Worm (Caenorhabditis elegans) whole organism, L3 larva: ENCODE results near the gene rpn-7.
A peak's percentile ranks its signal among the peaks of the same experiment; 100 is the strongest.

ENCODE experiments used
- R02D3.7 ChIP-seq: fragments of 150-350 bp; optimal IDR thresholded peaks from 2 replicates; lab custom pipeline; 2014; ENCODE audit warnings: missing biosample characterization, missing genetic modification characterization
- aly-2 ChIP-seq: fragments of 150-350 bp; optimal IDR thresholded peaks from 2 replicates; lab custom pipeline; 2014; ENCODE audit warnings: missing biosample characterization, missing genetic modification characterization
- ama-1 ChIP-seq: fragments of 150-350 bp; optimal IDR thresholded peaks from 2 replicates; lab custom pipeline; 2018
- ceh-16 ChIP-seq: sonication (generic microtip); optimal IDR thresholded peaks from 2 replicates; lab custom pipeline; 2017; ENCODE audit warnings: missing biosample characterization, missing genetic modification characterization
- ceh-28 ChIP-seq: fragments of 150-350 bp; optimal IDR thresholded peaks from 2 replicates; lab custom pipeline; 2014; ENCODE audit warnings: missing biosample characterization, missing genetic modification reagents, missing genetic modification characterization
- ceh-9 ChIP-seq: sonication (generic microtip); optimal IDR thresholded peaks from 2 replicates; lab custom pipeline; 2018; ENCODE audit warnings: missing biosample characterization, missing genetic modification characterization
- egl-5 ChIP-seq: fragments of 150-350 bp; optimal IDR thresholded peaks from 2 replicates; lab custom pipeline; 2017; ENCODE audit warnings: missing biosample characterization, missing genetic modification reagents, missing genetic modification characterization, inconsistent platforms
- elt-1 ChIP-seq: fragments of 150-350 bp; optimal IDR thresholded peaks from 2 replicates; lab custom pipeline; 2014; ENCODE audit warnings: missing biosample characterization, missing genetic modification characterization
- elt-2 ChIP-seq: sonication (generic microtip); optimal IDR thresholded peaks from 2 replicates; lab custom pipeline; 2016; ENCODE audit warnings: missing genetic modification reagents, mild to moderate bottlenecking, missing genetic modification characterization, missing compliant biosample characterization
- elt-3 ChIP-seq, 3 experiments: fragments of 150-350 bp in 1 of 3; sonication (generic microtip) in 2 of 3; optimal IDR thresholded peaks; 2 replicates in 2 of 3; 4 replicates in 1 of 3; lab custom pipeline; 2014 to 2017; ENCODE audit warnings: missing biosample characterization in 3 of 3, missing genetic modification characterization in 3 of 3
- eor-1 ChIP-seq, 2 experiments: fragments of 150-350 bp; optimal IDR thresholded peaks; 2 replicates each; lab custom pipeline; 2014 to 2018; ENCODE audit warnings: missing biosample characterization in 2 of 2, missing genetic modification characterization in 2 of 2
- fkh-10 ChIP-seq: sonication (generic microtip); optimal IDR thresholded peaks from 2 replicates; lab custom pipeline; 2017; ENCODE audit warnings: missing biosample characterization, missing genetic modification reagents, missing genetic modification characterization
- fos-1 ChIP-seq: fragments of 150-350 bp; optimal IDR thresholded peaks from 2 replicates; lab custom pipeline; 2014; ENCODE audit warnings: missing biosample characterization, missing genetic modification characterization
- hmg-11 ChIP-seq: sonication (generic microtip); optimal IDR thresholded peaks from 2 replicates; lab custom pipeline; 2016; ENCODE audit warnings: missing genetic modification characterization, missing compliant biosample characterization
- jun-1 ChIP-seq: fragments of 150-350 bp; optimal IDR thresholded peaks from 2 replicates; lab custom pipeline; 2014; ENCODE audit warnings: missing biosample characterization, missing genetic modification reagents, missing genetic modification characterization
- lin-15B ChIP-seq: fragments of 150-350 bp; optimal IDR thresholded peaks from 2 replicates; lab custom pipeline; 2014; ENCODE audit warnings: missing biosample characterization, missing genetic modification characterization
- lin-39 ChIP-seq: fragments of 150-350 bp; optimal IDR thresholded peaks from 2 replicates; lab custom pipeline; 2018; ENCODE audit warnings: missing biosample characterization, missing genetic modification reagents, missing genetic modification characterization
- lsy-12 ChIP-seq: sonication (generic microtip); optimal IDR thresholded peaks from 2 replicates; lab custom pipeline; 2016; ENCODE audit warnings: mild to moderate bottlenecking, missing genetic modification characterization, missing compliant biosample characterization
- mml-1 ChIP-seq: fragments of 150-350 bp; sonication (generic microtip); optimal IDR thresholded peaks from 3 replicates; lab custom pipeline; 2014; ENCODE audit warnings: missing biosample characterization, missing genetic modification characterization
- nfya-1 ChIP-seq: sonication (generic microtip); optimal IDR thresholded peaks from 2 replicates; lab custom pipeline; 2017; ENCODE audit warnings: missing genetic modification characterization, mild to moderate bottlenecking, missing compliant biosample characterization, antibody characterized with exemption, moderate library complexity; ENCODE audit not compliant: insufficient read depth
- nhr-12 ChIP-seq: fragments of 150-350 bp; optimal IDR thresholded peaks from 2 replicates; lab custom pipeline; 2014; ENCODE audit warnings: missing biosample characterization, missing genetic modification characterization
- nhr-23 ChIP-seq: fragments of 150-350 bp; optimal IDR thresholded peaks from 2 replicates; lab custom pipeline; 2014; ENCODE audit warnings: missing biosample characterization, missing genetic modification reagents, missing genetic modification characterization
- nhr-25 ChIP-seq: sonication (generic microtip); optimal IDR thresholded peaks from 2 replicates; lab custom pipeline; 2017; ENCODE audit warnings: missing biosample characterization, missing genetic modification characterization
- nhr-28 ChIP-seq: fragments of 150-350 bp; optimal IDR thresholded peaks from 2 replicates; lab custom pipeline; 2014; ENCODE audit warnings: missing biosample characterization, missing genetic modification characterization
- nhr-43 ChIP-seq: sonication (generic microtip); optimal IDR thresholded peaks from 2 replicates; lab custom pipeline; 2016; ENCODE audit warnings: mild to moderate bottlenecking, missing genetic modification characterization, missing compliant biosample characterization; ENCODE audit not compliant: poor library complexity, severe bottlenecking
- nhr-76 ChIP-seq: fragments of 150-350 bp; sonication (generic microtip); optimal IDR thresholded peaks from 5 replicates; lab custom pipeline; 2014; ENCODE audit warnings: missing biosample characterization, missing genetic modification characterization
- nhr-77 ChIP-seq: fragments of 150-350 bp; optimal IDR thresholded peaks from 2 replicates; lab custom pipeline; 2014; ENCODE audit warnings: missing biosample characterization, missing genetic modification characterization
- pha-4 ChIP-seq: fragments of 150-350 bp; optimal IDR thresholded peaks from 2 replicates; lab custom pipeline; 2014; ENCODE audit warnings: missing biosample characterization, missing genetic modification reagents, missing genetic modification characterization
- sea-2 ChIP-seq: fragments of 150-350 bp; sonication (generic microtip); optimal IDR thresholded peaks from 4 replicates; lab custom pipeline; 2014; ENCODE audit warnings: missing biosample characterization, missing genetic modification reagents, missing genetic modification characterization
- skn-1 ChIP-seq: fragments of 150-350 bp; optimal IDR thresholded peaks from 2 replicates; lab custom pipeline; 2014; ENCODE audit warnings: missing biosample characterization, missing genetic modification characterization
- snpc-4 ChIP-seq: fragments of 150-350 bp; optimal IDR thresholded peaks from 2 replicates; lab custom pipeline; 2014; ENCODE audit warnings: missing biosample characterization, missing genetic modification characterization
- tbx-2 ChIP-seq: sonication (generic microtip); optimal IDR thresholded peaks from 2 replicates; lab custom pipeline; 2016; ENCODE audit warnings: mild to moderate bottlenecking, missing genetic modification characterization, missing compliant biosample characterization
- unc-62 ChIP-seq: fragments of 150-350 bp; sonication (generic microtip); optimal IDR thresholded peaks from 4 replicates; lab custom pipeline; 2014; ENCODE audit warnings: missing biosample characterization, missing genetic modification reagents, missing genetic modification characterization
- zag-1 ChIP-seq: fragments of 150-350 bp; optimal IDR thresholded peaks from 2 replicates; lab custom pipeline; 2014; ENCODE audit warnings: missing biosample characterization, missing genetic modification characterization
- ztf-11 ChIP-seq: fragments of 150-350 bp; optimal IDR thresholded peaks from 2 replicates; lab custom pipeline; 2014; ENCODE audit warnings: missing biosample characterization, missing genetic modification characterization

Gene rpn-7

DNA sequence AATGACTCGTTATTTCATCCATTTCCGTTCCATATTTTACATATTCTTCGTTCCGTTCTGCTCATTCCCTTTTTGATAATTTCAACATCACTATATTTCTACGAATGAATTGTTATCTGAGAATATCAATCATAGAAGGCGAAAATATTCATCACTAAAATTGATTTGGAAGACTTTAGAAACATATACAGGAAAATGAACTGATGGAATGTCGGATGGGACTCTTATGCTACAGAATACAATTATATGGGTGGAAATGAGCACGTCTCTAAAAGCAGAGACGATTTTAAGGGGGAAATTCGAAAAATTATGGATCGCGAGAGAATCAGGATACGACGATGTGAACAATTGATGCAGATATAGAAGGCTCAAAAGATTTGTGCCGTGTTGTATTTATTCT is 3.6 kb downstream of the rpn-7 start:
- no peak for TF ChIP-seq R02D3.7 (tag; lab: Kevin White, UChicago)
- TF ChIP-seq ceh-9 = no peak
- no peak for TF ChIP-seq sea-2 (GFP tag; lab: Kevin White, UChicago)
- no peak for TF ChIP-seq nhr-12 (tag; lab: Kevin White, UChicago)
- TF ChIP-seq snpc-4 (tag; lab: Kevin White, UChicago) = no peak
- TF ChIP-seq, all 47 proteins: peak for 0

- TF ChIP-seq nhr-23 (tag; lab: Kevin White, UChicago) = peak; percentile 9
- no peak for TF ChIP-seq fkh-10 (GFP tag; lab: Kevin White, UChicago)
- TF ChIP-seq snpc-4 (tag; lab: Kevin White, UChicago) = peak; percentile 29
- peak; percentile 0 for TF ChIP-seq hmg-11
- no peak for TF ChIP-seq lin-39 (tag; lab: Kevin White, UChicago)
- TF ChIP-seq nfya-1 (tag; lab: Kevin White, UChicago) = peak; percentile 54
- TF ChIP-seq elt-2 (tag; lab: Kevin White, UChicago) = peak; percentile 43
- no peak for TF ChIP-seq nhr-25
- peak; percentile 38 for TF ChIP-seq ceh-28 (tag; lab: Kevin White, UChicago)
- peak; percentile 5 for TF ChIP-seq skn-1 (tag; lab: Kevin White, UChicago)
- peak; percentile 22 for TF ChIP-seq pha-4 (tag; lab: Kevin White, UChicago)
- TF ChIP-seq jun-1 = peak; percentile 1
- TF ChIP-seq lin-15B (tag; lab: Kevin White, UChicago) = peak; percentile 9
Measured at ce11 chrIV:9321039-9321851, 4.8 kb downstream of the rpn-7 start, which contains the start of the genes F49C12.12 and vha-17. TSS of gene F49C12.12 (minus strand) at chrIV:9321089. TSS of gene vha-17 (plus strand) at chrIV:9321801.

ce11 chrIV:9322489-9322888 is 6.1 kb downstream of the rpn-7 start:
- TF ChIP-seq tbx-2 (tag; lab: Kevin White, UChicago) = peak; percentile 2
- no peak for TF ChIP-seq unc-62 (GFP tag; lab: Kevin White, UChicago)
- peak; percentile 43 for TF ChIP-seq nhr-43
- no peak for TF ChIP-seq mml-1
- TF ChIP-seq elt-2 (tag; lab: Kevin White, UChicago) = peak; percentile 20
- TF ChIP-seq eor-1 (tag; optimal IDR thresholded peaks at IDR 0.05; lab: Kevin White, UChicago) = no peak
- TF ChIP-seq lsy-12 = no peak
- TF ChIP-seq lin-15B (tag; lab: Kevin White, UChicago) = no peak
- TF ChIP-seq snpc-4 (tag; lab: Kevin White, UChicago) = no peak
- TF ChIP-seq nfya-1 (tag; lab: Kevin White, UChicago) = no peak
- TF ChIP-seq elt-1 (tag; lab: Kevin White, UChicago) = no peak
- no peak for TF ChIP-seq fkh-10 (GFP tag; lab: Kevin White, UChicago)
- TF ChIP-seq ama-1 (lab: Kevin White, UChicago) = peak; percentile 58
- TF ChIP-seq zag-1 (tag; lab: Kevin White, UChicago) = no peak
- no peak for TF ChIP-seq aly-2 (tag; lab: Kevin White, UChicago)
- TF ChIP-seq ztf-11 (tag; lab: Kevin White, UChicago) = no peak
- TF ChIP-seq nhr-76 (tag; lab: Kevin White, UChicago) = no peak
- TF ChIP-seq ceh-16 (tag; lab: Kevin White, UChicago) = no peak
- no peak for TF ChIP-seq egl-5 (tag; lab: Kevin White, UChicago)
- no peak for TF ChIP-seq skn-1 (tag; lab: Kevin White, UChicago)
- no peak for TF ChIP-seq elt-3 (tag; optimal IDR thresholded peaks at IDR 0.05; lab: Kevin White, UChicago)
- TF ChIP-seq nhr-25 = no peak
- TF ChIP-seq nhr-28 (tag; lab: Kevin White, UChicago) = no peak
- no peak for TF ChIP-seq nhr-77 (tag; lab: Kevin White, UChicago)

DNA sequence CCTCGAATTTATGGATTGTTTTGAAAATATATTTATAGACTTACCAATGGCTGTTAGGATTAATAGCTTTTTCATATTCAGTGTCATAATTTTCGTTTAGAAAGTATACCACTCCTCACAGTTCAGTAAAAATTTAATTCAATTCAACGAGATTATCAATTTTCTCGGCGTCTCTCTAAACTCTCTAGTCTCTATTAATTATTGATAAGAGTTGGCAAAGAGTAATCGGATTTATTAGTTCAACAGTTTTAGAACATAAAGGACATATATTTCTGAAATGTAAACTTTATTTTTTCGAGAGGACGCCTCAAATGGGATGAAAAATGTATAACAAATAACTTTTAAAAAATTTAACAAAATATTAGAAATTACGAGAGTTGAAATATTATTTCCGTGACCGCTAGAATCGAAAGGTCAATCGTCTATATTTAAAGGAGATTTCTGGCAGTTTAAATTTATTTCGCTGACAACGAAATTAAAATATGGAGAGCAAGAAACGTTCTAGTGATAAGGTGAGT is 7.6 kb downstream of the rpn-7 start, which contains the start of the genes nspg-11 and F49C12.15:
nspg-11 (minus strand) TSS at position 101 of the 518 bp plus-strand sequence.
F49C12.15 (plus strand) TSS at position 468 of the 518 bp plus-strand sequence.
- TF ChIP-seq fos-1 = no peak
- no peak for TF ChIP-seq aly-2 (tag; lab: Kevin White, UChicago)
- peak; percentile 10 for TF ChIP-seq elt-2 (tag; lab: Kevin White, UChicago)
- no peak for TF ChIP-seq R02D3.7 (tag; lab: Kevin White, UChicago)
